Worm (Caenorhabditis elegans) whole organism, young adult: Measurements from ENCODE around the gene col-132.

Experiments
- B0019.2 ChIP-seq: fragments of 200-800 bp; sonication (Bioruptor generic); conservative IDR thresholded peaks from 2 replicates; pipeline ENCODE4 v1.3.6; 2022; ENCODE audit warnings: missing genetic modification reagents, missing genetic modification characterization, missing compliant biosample characterization
- B0261.1 ChIP-seq: sonication (generic microtip); optimal IDR thresholded peaks from 2 replicates; lab custom pipeline; 2016; ENCODE audit warnings: mild to moderate bottlenecking, missing genetic modification characterization, moderate library complexity, missing compliant biosample characterization
- C06A6.2 ChIP-seq: fragments of 200-800 bp; sonication (Bioruptor generic); conservative IDR thresholded peaks from 2 replicates; pipeline ENCODE4 v1.3.6; 2022; ENCODE audit warnings: missing genetic modification characterization, missing compliant biosample characterization
- C17E4.6 ChIP-seq: fragments of 200-800 bp; sonication (Bioruptor generic); IDR thresholded peaks from 2 replicates; pipeline ENCODE4 v1.3.6; 2022; ENCODE audit warnings: missing genetic modification reagents, missing genetic modification characterization, missing compliant biosample characterization
- D2030.7 ChIP-seq: fragments of 200-800 bp; sonication (Bioruptor generic); IDR thresholded peaks from 2 replicates; pipeline ENCODE4 v1.3.6; 2022; ENCODE audit warnings: missing genetic modification reagents, missing genetic modification characterization, missing compliant biosample characterization
- F10E7.11 ChIP-seq: sonication (generic microtip); optimal IDR thresholded peaks from 2 replicates; lab custom pipeline; 2017; ENCODE audit warnings: mild to moderate bottlenecking, missing genetic modification characterization, moderate library complexity, missing compliant biosample characterization
- F33H1.4 ChIP-seq: fragments of 200-800 bp; sonication (Bioruptor generic); IDR thresholded peaks from 2 replicates; pipeline ENCODE4 v1.3.6; 2022; ENCODE audit warnings: missing genetic modification reagents, missing genetic modification characterization, missing compliant biosample characterization
- F37B4.10 ChIP-seq: fragments of 200-800 bp; sonication (Bioruptor generic); IDR thresholded peaks from 2 replicates; pipeline ENCODE4 v1.3.6; 2022; ENCODE audit warnings: missing genetic modification characterization, missing compliant biosample characterization
- F39B2.1 ChIP-seq: fragments of 200-800 bp; sonication (Bioruptor generic); IDR thresholded peaks from 2 replicates; pipeline ENCODE4 v1.3.6; 2022; ENCODE audit warnings: missing genetic modification reagents, missing genetic modification characterization, missing compliant biosample characterization
- F55B11.4 ChIP-seq: sonication (generic microtip); optimal IDR thresholded peaks from 2 replicates; lab custom pipeline; 2016; ENCODE audit warnings: missing compliant biosample characterization, missing genetic modification characterization, borderline replicate concordance; ENCODE audit not compliant: insufficient read depth
- T26A5.8 ChIP-seq: sonication (generic microtip); optimal IDR thresholded peaks from 2 replicates; lab custom pipeline; 2016; ENCODE audit warnings: missing genetic modification characterization, missing compliant biosample characterization
- Y53G8AR.9 ChIP-seq: fragments of 200-800 bp; sonication (Bioruptor generic); conservative IDR thresholded peaks from 2 replicates; pipeline ENCODE4 v1.3.6; 2022; ENCODE audit warnings: missing genetic modification reagents, missing genetic modification characterization, missing compliant biosample characterization
- Y56A3A.18 ChIP-seq: fragments of 200-800 bp; sonication (Bioruptor generic); IDR thresholded peaks from 2 replicates; pipeline ENCODE4 v1.3.6; 2022; ENCODE audit warnings: missing genetic modification reagents, missing genetic modification characterization, missing compliant biosample characterization
- Y79H2A.3 ChIP-seq: fragments of 200-800 bp; sonication (Bioruptor generic); conservative IDR thresholded peaks from 2 replicates; pipeline ENCODE4 v1.3.6; 2022; ENCODE audit warnings: missing genetic modification reagents, missing genetic modification characterization, missing compliant biosample characterization
- ZK185.1 ChIP-seq: sonication (generic microtip); optimal IDR thresholded peaks from 2 replicates; lab custom pipeline; 2016; ENCODE audit warnings: mild to moderate bottlenecking, missing genetic modification characterization, missing compliant biosample characterization; ENCODE audit not compliant: poor library complexity, severe bottlenecking
- aptf-3 ChIP-seq: fragments of 200-800 bp; sonication (Bioruptor generic); IDR thresholded peaks from 2 replicates; pipeline ENCODE4 v1.3.6; 2022; ENCODE audit warnings: missing genetic modification characterization, missing compliant biosample characterization
- attf-5 ChIP-seq: fragments of 200-800 bp; sonication (Bioruptor generic); optimal IDR thresholded peaks from 2 replicates; lab custom pipeline; 2018; ENCODE audit warnings: mild to moderate bottlenecking, missing genetic modification characterization, missing compliant biosample characterization
- attf-6 ChIP-seq: fragments of 200-800 bp; sonication (Bioruptor generic); IDR thresholded peaks from 2 replicates; pipeline ENCODE4 v1.3.6; 2022; ENCODE audit warnings: missing genetic modification reagents, missing genetic modification characterization, missing compliant biosample characterization
- ccch-3 ChIP-seq: fragments of 200-800 bp; sonication (Bioruptor generic); optimal IDR thresholded peaks from 2 replicates; lab custom pipeline; 2018; ENCODE audit warnings: mild to moderate bottlenecking, missing genetic modification characterization, missing compliant biosample characterization
- ceh-100 ChIP-seq: fragments of 200-800 bp; sonication (Bioruptor generic); IDR thresholded peaks from 2 replicates; pipeline ENCODE4 v1.3.6; 2022; ENCODE audit warnings: missing genetic modification reagents, missing genetic modification characterization, missing compliant biosample characterization
- ceh-27 ChIP-seq: fragments of 200-800 bp; sonication (Bioruptor generic); optimal IDR thresholded peaks from 2 replicates; lab custom pipeline; 2018; ENCODE audit warnings: mild to moderate bottlenecking, missing genetic modification characterization, moderate library complexity, missing compliant biosample characterization
- dpff-1 ChIP-seq: sonication (generic microtip); optimal IDR thresholded peaks from 2 replicates; lab custom pipeline; 2017; ENCODE audit warnings: mild to moderate bottlenecking, missing genetic modification characterization, missing compliant biosample characterization
- efl-1 ChIP-seq: fragments of 150-350 bp; optimal IDR thresholded peaks from 2 replicates; lab custom pipeline; 2014; ENCODE audit warnings: missing biosample characterization, missing genetic modification reagents, missing genetic modification characterization
- egl-18 ChIP-seq: fragments of 200-800 bp; sonication (Bioruptor generic); IDR thresholded peaks from 2 replicates; pipeline ENCODE4 v1.3.6; 2022; ENCODE audit warnings: missing genetic modification reagents, missing genetic modification characterization, missing compliant biosample characterization
- egl-44 ChIP-seq: fragments of 200-800 bp; sonication (Bioruptor generic); IDR thresholded peaks from 2 replicates; pipeline ENCODE4 v1.3.6; 2022; ENCODE audit warnings: missing genetic modification reagents, missing genetic modification characterization, missing compliant biosample characterization
- egrh-3 ChIP-seq: fragments of 200-800 bp; sonication (Bioruptor generic); IDR thresholded peaks from 2 replicates; pipeline ENCODE4 v1.3.6; 2022; ENCODE audit warnings: missing genetic modification reagents, missing genetic modification characterization, missing compliant biosample characterization
- ekl-4 ChIP-seq: fragments of 200-800 bp; sonication (Bioruptor generic); IDR thresholded peaks from 2 replicates; pipeline ENCODE4 v1.3.6; 2022; ENCODE audit warnings: missing genetic modification reagents, missing genetic modification characterization, missing compliant biosample characterization
- hmg-1.2 ChIP-seq: fragments of 200-800 bp; sonication (Bioruptor generic); IDR thresholded peaks from 2 replicates; pipeline ENCODE4 v1.3.6; 2022; ENCODE audit warnings: missing genetic modification reagents, missing genetic modification characterization, missing compliant biosample characterization
- hmg-20 ChIP-seq: fragments of 200-800 bp; sonication (Bioruptor generic); IDR thresholded peaks from 2 replicates; pipeline ENCODE4 v1.3.6; 2022; ENCODE audit warnings: missing genetic modification reagents, missing genetic modification characterization, missing compliant biosample characterization
- hsf-1 ChIP-seq: fragments of 200-800 bp; sonication (Bioruptor generic); IDR thresholded peaks from 2 replicates; pipeline ENCODE4 v1.3.6; 2022; ENCODE audit warnings: missing genetic modification reagents, missing genetic modification characterization, missing compliant biosample characterization
- lin-40 ChIP-seq: sonication (generic microtip); optimal IDR thresholded peaks from 2 replicates; lab custom pipeline; 2016; ENCODE audit warnings: missing genetic modification characterization, mild to moderate bottlenecking, missing compliant biosample characterization, missing genotype, missing genetic modification reagents
- lsl-1 ChIP-seq: fragments of 200-800 bp; sonication (Bioruptor generic); optimal IDR thresholded peaks from 2 replicates; lab custom pipeline; 2018; ENCODE audit warnings: mild to moderate bottlenecking, missing genetic modification characterization, moderate library complexity, missing compliant biosample characterization
- madf-3 ChIP-seq: fragments of 200-800 bp; sonication (Bioruptor generic); IDR thresholded peaks from 2 replicates; pipeline ENCODE4 v1.3.6; 2022; ENCODE audit warnings: missing genetic modification reagents, missing genetic modification characterization, missing compliant biosample characterization
- madf-6 ChIP-seq: fragments of 200-800 bp; sonication (Bioruptor generic); IDR thresholded peaks from 2 replicates; pipeline ENCODE4 v1.3.6; 2022; ENCODE audit warnings: missing genetic modification reagents, missing genetic modification characterization, missing compliant biosample characterization
- mcd-1 ChIP-seq: fragments of 200-800 bp; sonication (Bioruptor generic); IDR thresholded peaks from 2 replicates; pipeline ENCODE4 v1.3.6; 2022; ENCODE audit warnings: missing genetic modification reagents, missing genetic modification characterization, missing compliant biosample characterization
- nfya-1 ChIP-seq: sonication (generic microtip); optimal IDR thresholded peaks from 2 replicates; lab custom pipeline; 2017; ENCODE audit warnings: antibody characterized with exemption, missing compliant biosample characterization, missing genetic modification characterization, borderline replicate concordance; ENCODE audit not compliant: insufficient read depth
- nhr-90 ChIP-seq: sonication (generic microtip); optimal IDR thresholded peaks from 2 replicates; lab custom pipeline; 2016; ENCODE audit warnings: missing genotype, mild to moderate bottlenecking, missing genetic modification characterization, missing compliant biosample characterization
- pbrm-1 ChIP-seq: fragments of 200-800 bp; sonication (Bioruptor generic); IDR thresholded peaks from 2 replicates; pipeline ENCODE4 v1.3.6; 2022; ENCODE audit warnings: missing genetic modification reagents, missing genetic modification characterization, missing compliant biosample characterization
- pha-4 ChIP-seq: fragments of 150-350 bp; sonication (generic microtip); optimal IDR thresholded peaks from 2 replicates; lab custom pipeline; 2014; ENCODE audit warnings: missing biosample characterization, missing genetic modification reagents, missing genetic modification characterization
- rec-8 ChIP-seq, 2 experiments: sonication (generic microtip); optimal IDR thresholded peaks; 2 replicates each; lab custom pipeline; 2016; ENCODE audit warnings: mild to moderate bottlenecking in 2 of 2, missing genetic modification characterization in 2 of 2, missing genetic modification reagents in 2 of 2, missing genotype in 2 of 2, missing biosample characterization in 1 of 2, missing compliant biosample characterization in 1 of 2, moderate library complexity in 1 of 2
- sptf-2 ChIP-seq: fragments of 200-800 bp; sonication (Bioruptor generic); optimal IDR thresholded peaks from 2 replicates; lab custom pipeline; 2018; ENCODE audit warnings: mild to moderate bottlenecking, missing genetic modification characterization, missing compliant biosample characterization
- tbx-9 ChIP-seq: sonication (generic microtip); optimal IDR thresholded peaks from 2 replicates; lab custom pipeline; 2016; ENCODE audit warnings: borderline replicate concordance, missing genetic modification characterization, inconsistent platforms, missing compliant biosample characterization
- zfh-2 ChIP-seq: fragments of 200-800 bp; sonication (Bioruptor generic); conservative IDR thresholded peaks from 2 replicates; pipeline ENCODE4 v1.3.6; 2022; ENCODE audit warnings: missing genetic modification reagents, missing genetic modification characterization, missing compliant biosample characterization
- ztf-25 ChIP-seq: fragments of 200-800 bp; sonication (Bioruptor generic); IDR thresholded peaks from 2 replicates; pipeline ENCODE4 v1.3.6; 2022; ENCODE audit warnings: missing genetic modification reagents, missing genetic modification characterization, missing compliant biosample characterization

The col-132 gene

ce11 chrIV:13096778-13097177, 5.9 kb upstream of the col-132 start (continued):
- TF ChIP-seq F39B2.1 (0 out of 2 replicates have a peak, but pooled peaks have one; percentile 17), F37B4.10 (no peak), ZK185.1 (tag; lab: Kevin White, UChicago) (peak; percentile 60), rec-8 (tag; optimal IDR thresholded peaks at IDR 0.05; lab: Kevin White, UChicago) (peak in 1 of 2 experiments; percentile 4), nhr-90 (tag; lab: Kevin White, UChicago) (peak; percentile 4), lsl-1 (GFP tag; lab: Kevin White, UChicago) (peak; percentile 27), ekl-4 (GFP tag; lab: Robert Waterston, UW) (0 out of 2 replicates have a peak, but pooled peaks have one; percentile 30)

DNA sequence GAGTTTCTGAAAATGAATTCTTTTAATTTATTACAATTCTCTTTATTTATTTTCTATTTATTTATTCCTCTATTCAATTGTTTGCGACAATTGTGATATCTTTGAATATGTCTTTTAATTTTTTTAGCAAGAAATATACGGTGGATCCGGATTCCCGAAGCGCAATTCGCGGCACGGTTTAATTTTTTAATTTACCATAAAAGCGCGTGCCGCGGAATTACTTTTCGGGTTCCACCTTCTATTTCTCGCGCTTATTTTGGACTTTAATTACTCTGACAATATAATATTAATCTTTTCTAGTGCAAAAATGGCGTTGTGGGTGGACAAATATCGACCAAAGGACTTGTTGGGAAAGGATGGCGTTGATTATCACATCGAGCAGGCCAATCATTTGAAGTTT, 4.6 kb upstream of the col-132 start, which contains the start of gene rfc-3:
TSS of gene rfc-3 (plus strand) at position 301 of the 400 bp plus-strand sequence.
- TF ChIP-seq madf-6 (peak; percentile 32), hmg-20 (no peak), egl-44 (GFP tag; lab: Robert Waterston, UW) (no peak), ztf-25 (GFP tag; lab: Robert Waterston, UW) (0 out of 2 replicates have a peak, but pooled peaks have one; percentile 35), attf-6 (GFP tag; lab: Robert Waterston, UW) (no peak), pha-4 (tag; lab: Kevin White, UChicago) (no peak), efl-1 (GFP tag; lab: Kevin White, UChicago) (peak; percentile 49), ekl-4 (GFP tag; lab: Robert Waterston, UW) (peak; percentile 49; the same call in 1 of the 2 replicates), F33H1.4 (GFP tag; lab: Robert Waterston, UW) (peak; percentile 8; the same call in 1 of the 2 replicates), hsf-1 (0 out of 2 replicates have a peak, but pooled peaks have one; percentile 22), dpff-1 (tag; lab: Kevin White, UChicago) (no peak), lin-40 (no peak), ceh-100 (GFP tag; lab: Robert Waterston, UW) (0 out of 2 replicates have a peak, but pooled peaks have one; percentile 36), aptf-3 (no peak)

DNA sequence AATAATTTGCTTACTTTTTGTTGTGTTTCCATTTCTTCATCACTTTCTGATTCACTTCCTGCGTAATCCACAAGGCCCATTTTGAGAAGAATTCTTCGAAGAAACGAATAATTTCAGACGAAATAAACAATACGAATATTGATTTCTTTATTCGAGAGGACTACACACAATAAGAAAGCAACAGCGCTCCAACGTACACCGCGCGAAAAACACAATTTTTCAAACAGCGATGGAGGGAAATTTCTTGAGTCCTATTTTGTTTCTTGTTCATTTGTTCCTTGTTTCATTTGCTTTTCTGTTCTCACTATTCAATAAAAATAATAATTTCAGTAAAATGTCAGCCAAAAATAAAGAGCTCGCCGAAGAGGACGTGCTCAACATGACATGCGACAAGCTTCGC, 2.8 kb upstream of the col-132 start, which contains the start of the genes prcc-1 and C39E9.12:
TSS of gene prcc-1 (minus strand) at position 119 of the 400 bp plus-strand sequence.
TSS of gene C39E9.12 (plus strand) at position 331 of the 400 bp plus-strand sequence.
- no peak for TF ChIP-seq Y56A3A.18 (GFP tag; lab: Robert Waterston, UW)
- no peak for TF ChIP-seq nfya-1 (tag; lab: Kevin White, UChicago)
- no peak for TF ChIP-seq ccch-3 (GFP tag; lab: Kevin White, UChicago)
- TF ChIP-seq egl-18 (GFP tag; lab: Robert Waterston, UW) = no peak
- TF ChIP-seq zfh-2 = no peak
- TF ChIP-seq D2030.7 (GFP tag; lab: Robert Waterston, UW) = peak; percentile 89
- no peak for TF ChIP-seq C17E4.6 (GFP tag; lab: Robert Waterston, UW)
- TF ChIP-seq F10E7.11 (tag; lab: Kevin White, UChicago) = no peak
- peak; percentile 69 for TF ChIP-seq B0019.2 (GFP tag; lab: Robert Waterston, UW)
- no peak for TF ChIP-seq B0261.1 (tag; lab: Kevin White, UChicago)
- TF ChIP-seq efl-1 (GFP tag; lab: Kevin White, UChicago) = peak; percentile 98
- TF ChIP-seq pbrm-1 (GFP tag; lab: Robert Waterston, UW) = peak; percentile 29; the same call in 1 of the 2 replicates
- TF ChIP-seq madf-6 = peak; percentile 95
- TF ChIP-seq hmg-1.2 (GFP tag; lab: Robert Waterston, UW) = peak; percentile 53; the same call in 1 of the 2 replicates
- TF ChIP-seq attf-5 = peak; percentile 44
- no peak for TF ChIP-seq sptf-2 (GFP tag; lab: Kevin White, UChicago)
- TF ChIP-seq Y79H2A.3 = no peak
- TF ChIP-seq ZK185.1 (tag; lab: Kevin White, UChicago) = no peak
- no peak for TF ChIP-seq C06A6.2
- no peak for TF ChIP-seq nhr-90 (tag; lab: Kevin White, UChicago)
- TF ChIP-seq mcd-1 (GFP tag; lab: Robert Waterston, UW) = peak; percentile 88
- no peak for TF ChIP-seq ekl-4 (GFP tag; lab: Robert Waterston, UW)
- TF ChIP-seq F55B11.4 = no peak
- no peak for TF ChIP-seq T26A5.8 (tag; lab: Kevin White, UChicago)
- TF ChIP-seq egrh-3 (GFP tag; lab: Robert Waterston, UW) = no peak
- TF ChIP-seq tbx-9 (tag; lab: Kevin White, UChicago) = no peak
- TF ChIP-seq ceh-27 (GFP tag; lab: Kevin White, UChicago) = peak; percentile 12
- peak; percentile 72 for TF ChIP-seq madf-3 (GFP tag; lab: Robert Waterston, UW)
- TF ChIP-seq Y53G8AR.9 (GFP tag; lab: Robert Waterston, UW) = 0 out of 2 replicates have a peak, but pooled peaks have one; percentile 13
- no peak for TF ChIP-seq F37B4.10
